Fruit fly (Drosophila melanogaster): ENCODE measurements around the gene CG16782.

Gene CG16782

dm6 chrX:3427614-3427965, 32.5 kb downstream of the CG16782 start (continued):
- peak; percentile 77 for TF ChIP-seq Hr3 (GFP tag; optimal IDR thresholded peaks at IDR 0.05)
- no peak for TF ChIP-seq CG17186 (GFP tag; optimal IDR thresholded peaks at IDR 0.05)
- TF ChIP-seq CG8944 (GFP tag; optimal IDR thresholded peaks at IDR 0.05), result peak; percentile 82
- no peak for TF ChIP-seq gfzf (GFP tag; optimal IDR thresholded peaks at IDR 0.05)
- no peak for TF ChIP-seq Lim3 (GFP tag; IDR thresholded peaks at IDR 0.05)
- TF ChIP-seq Spps (tag; optimal IDR thresholded peaks at IDR 0.05), result no peak
- peak; percentile 68 for TF ChIP-seq CHES-1-like (GFP tag; optimal IDR thresholded peaks at IDR 0.05)
- TF ChIP-seq Eip74EF (GFP tag; optimal IDR thresholded peaks at IDR 0.05), result peak in 1 of 2 experiments; percentile 10
- TF ChIP-seq CG2199 (GFP tag; IDR thresholded peaks at IDR 0.05), result no peak
- no peak for TF ChIP-seq ind (GFP tag; optimal IDR thresholded peaks at IDR 0.05)
- peak; percentile 69 for TF ChIP-seq lbe (GFP tag; optimal IDR thresholded peaks at IDR 0.05)
- peak; percentile 68 for TF ChIP-seq CG1529 (GFP tag; optimal IDR thresholded peaks at IDR 0.05)
- TF ChIP-seq Nf-YB (GFP tag; optimal IDR thresholded peaks at IDR 0.05), result peak; percentile 65
- 0 out of 3 replicates have a peak, but pooled peaks have one; percentile 47 for TF ChIP-seq CG7357 (GFP tag; IDR thresholded peaks at IDR 0.05)
- no peak for TF ChIP-seq pan (optimal IDR thresholded peaks at IDR 0.05)
- TF ChIP-seq pan (GFP tag; optimal IDR thresholded peaks at IDR 0.05 in 1 of 2, IDR thresholded peaks at IDR 0.05 in 1 of 2), result peak in 1 of 2 experiments; percentile 66
- TF ChIP-seq CG31441 (GFP tag; IDR thresholded peaks at IDR 0.05), result peak; percentile 74
- peak; percentile 38 for TF ChIP-seq lab (GFP tag; optimal IDR thresholded peaks at IDR 0.05)
- TF ChIP-seq HLHmδ (GFP tag; optimal IDR thresholded peaks at IDR 0.05), result no peak
- no peak for TF ChIP-seq CG31365 (tag; optimal IDR thresholded peaks at IDR 0.05)
- no peak for TF ChIP-seq gsb (GFP tag; IDR thresholded peaks at IDR 0.05)
- peak; percentile 91 for TF ChIP-seq CG18262 (tag; optimal IDR thresholded peaks at IDR 0.05)
- peak; percentile 87 for TF ChIP-seq CG33557 (GFP tag; optimal IDR thresholded peaks at IDR 0.05)
- TF ChIP-seq CG2116 (GFP tag; optimal IDR thresholded peaks at IDR 0.05), result peak; percentile 30
- peak; percentile 65 for TF ChIP-seq CG13624 (GFP tag; optimal IDR thresholded peaks at IDR 0.05)
- peak; percentile 42 for TF ChIP-seq ro (GFP tag; IDR thresholded peaks at IDR 0.05)
- TF ChIP-seq CG7271 (tag; optimal IDR thresholded peaks at IDR 0.05), result peak; percentile 26
- TF ChIP-seq Taf1 (GFP tag; IDR thresholded peaks at IDR 0.05), result no peak
- TF ChIP-seq kah (GFP tag; optimal IDR thresholded peaks at IDR 0.05), result no peak
- peak; percentile 72 for TF ChIP-seq CG6689 (GFP tag; IDR thresholded peaks at IDR 0.05)
- peak; percentile 69 for TF ChIP-seq CG15601 (tag; optimal IDR thresholded peaks at IDR 0.05)
- no peak for TF ChIP-seq CG5180 (GFP tag; optimal IDR thresholded peaks at IDR 0.05)
- TF ChIP-seq yki (optimal IDR thresholded peaks at IDR 0.05), result no peak
- TF ChIP-seq CG6654 (GFP tag; optimal IDR thresholded peaks at IDR 0.05), result no peak
- TF ChIP-seq gsb-n (tag; optimal IDR thresholded peaks at IDR 0.05), result peak; percentile 87
- TF ChIP-seq CG12391 (tag; optimal IDR thresholded peaks at IDR 0.05), result peak; percentile 91
- no peak for TF ChIP-seq tll (GFP tag; optimal IDR thresholded peaks at IDR 0.05)
- no peak for TF ChIP-seq CG7928 (GFP tag; optimal IDR thresholded peaks at IDR 0.05)
- peak; percentile 67 for TF ChIP-seq Side (GFP tag; optimal IDR thresholded peaks at IDR 0.05)
- TF ChIP-seq PHDP (tag; optimal IDR thresholded peaks at IDR 0.05), result peak; percentile 72
- no peak for TF ChIP-seq Fer3 (tag; optimal IDR thresholded peaks at IDR 0.05)
- peak; percentile 65 to 79 for TF ChIP-seq Pdp1 (GFP tag; optimal IDR thresholded peaks at IDR 0.05)
- peak; percentile 86 for TF ChIP-seq az2 (GFP tag; optimal IDR thresholded peaks at IDR 0.05)
- TF ChIP-seq CG17385 (GFP tag; optimal IDR thresholded peaks at IDR 0.05), result peak; percentile 59
- TF ChIP-seq CG3281 (GFP tag; optimal IDR thresholded peaks at IDR 0.05), result no peak
- TF ChIP-seq CG2875 (GFP tag; optimal IDR thresholded peaks at IDR 0.05), result peak; percentile 63
- TF ChIP-seq nmo (GFP tag; optimal IDR thresholded peaks at IDR 0.05), result peak; percentile 82
- peak; percentile 73 for TF ChIP-seq dmrt99B (tag; optimal IDR thresholded peaks at IDR 0.05)
- peak; percentile 36 for TF ChIP-seq CG4282 (GFP tag; optimal IDR thresholded peaks at IDR 0.05)
- no peak for TF ChIP-seq wdn (GFP tag; IDR thresholded peaks at IDR 0.05)
- peak; percentile 55 for TF ChIP-seq ATbp (GFP tag; optimal IDR thresholded peaks at IDR 0.05)
